5 fruit fly cellular contexts compared by ENCODE assay signal in the genomic region with DNA sequence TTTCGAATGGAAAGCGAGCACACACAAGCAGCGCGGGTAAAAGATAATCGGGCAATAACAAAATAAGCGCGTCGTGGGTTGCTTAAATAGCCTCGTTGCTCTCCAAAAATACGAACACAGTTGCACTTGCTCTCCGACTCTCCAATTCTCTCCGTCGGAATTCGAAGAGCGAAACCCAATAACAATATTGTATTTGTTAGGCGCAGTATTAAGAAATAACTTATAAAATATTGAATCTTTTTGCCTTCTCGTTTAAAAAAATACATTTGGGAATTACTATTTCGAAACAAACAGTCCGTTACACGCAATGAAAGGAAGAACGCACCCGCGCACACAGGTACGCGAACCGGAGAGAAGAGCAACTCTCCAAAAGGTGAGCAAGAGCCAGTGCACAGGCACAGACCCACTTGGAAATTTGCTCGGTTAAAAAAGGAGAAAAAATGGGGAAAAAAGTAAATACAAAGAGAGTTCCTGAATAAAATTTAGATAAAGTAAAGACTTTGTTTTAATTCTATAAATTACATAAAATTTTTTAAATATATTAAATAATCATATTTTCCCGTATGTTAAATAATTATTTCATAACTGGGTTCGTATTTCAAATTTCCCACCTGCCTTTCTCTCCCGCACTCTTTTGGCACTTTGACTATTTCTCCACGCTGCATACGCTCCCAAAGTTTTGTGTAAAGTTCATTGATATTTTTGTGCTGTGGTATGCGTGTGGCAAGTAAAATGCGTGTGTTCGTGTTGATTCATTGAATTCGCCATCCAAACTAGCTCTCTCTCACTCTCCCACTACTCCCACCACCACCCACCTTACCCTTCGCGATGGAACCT.
TF ChIP-seq lines count a peak whose summit lies in the region.

Gene Mkp3 (minus strand): TSS at position 63 of the 837 bp plus-strand sequence.

TF ChIP-seq in whole organism, adult, 20 proteins besides CTCF, POLR2A, EP300 and RAD21 (continued from another document):
- TF ChIP-seq tj (GFP tag; optimal IDR thresholded peaks at IDR 0.05; lab: Kevin White, UChicago) (peak; percentile 70), Mnt (GFP tag; optimal IDR thresholded peaks at IDR 0.05; lab: Kevin White, UChicago) (peak; percentile 40), ovo (GFP tag; optimal IDR thresholded peaks at IDR 0.05; lab: Kevin White, UChicago) (peak; percentile 29), CG5204 (GFP tag; optimal IDR thresholded peaks at IDR 0.05; lab: Kevin White, UChicago) (peak; percentile 76), CG7101 (tag; optimal IDR thresholded peaks at IDR 0.05; lab: Kevin White, UChicago) (peak; percentile 94)

TF ChIP-seq in whole organism, embryonic, 481 proteins besides CTCF, POLR2A, EP300 and RAD21 (continued from another document and continues in another):
- TF ChIP-seq mam (GFP tag; optimal IDR thresholded peaks at IDR 0.05; lab: Kevin White, UChicago) (peak; percentile 31), CG7271 (tag; optimal IDR thresholded peaks at IDR 0.05; lab: Kevin White, UChicago) (no peak), Mrtf (GFP tag; IDR thresholded peaks at IDR 0.05; lab: Robert Waterston, UW) (peak; percentile 76), nerfin-2 (GFP tag; IDR thresholded peaks at IDR 0.05; lab: Robert Waterston, UW; ENCODE audit: partially characterized antibody) (no peak), CG7786 (GFP tag; optimal IDR thresholded peaks at IDR 0.05; lab: Kevin White, UChicago) (no peak), hbn (GFP tag; IDR thresholded peaks at IDR 0.05; lab: Robert Waterston, UW; ENCODE audit: partially characterized antibody) (no peak), Usf (GFP tag; optimal IDR thresholded peaks at IDR 0.05; lab: Kevin White, UChicago) (peak; percentile 64), Ada2b (GFP tag; IDR thresholded peaks at IDR 0.05; lab: Robert Waterston, UW) (peak; percentile 87), dan (GFP tag; IDR thresholded peaks at IDR 0.05; lab: Robert Waterston, UW) (no peak), CG14860 (GFP tag; IDR thresholded peaks at IDR 0.05; lab: Robert Waterston, UW; ENCODE audit: partially characterized antibody) (no peak), danr (GFP tag; IDR thresholded peaks at IDR 0.05; lab: Robert Waterston, UW) (peak; percentile 75; the same call in 1 of the 2 replicates), dpn (GFP tag; optimal IDR thresholded peaks at IDR 0.05; lab: Kevin White, UChicago) (peak; percentile 19 to 82), hkb (optimal IDR thresholded peaks at IDR 0.05; lab: Kevin White, UChicago) (no peak), hkb (GFP tag; IDR thresholded peaks at IDR 0.05; lab: Robert Waterston, UW) (peak; percentile 95), cg (GFP tag; optimal IDR thresholded peaks at IDR 0.05; lab: Kevin White, UChicago) (peak; percentile 63), croc (GFP tag; conservative IDR thresholded peaks at IDR 0.05; lab: Robert Waterston, UW) (peak; percentile 68; the same call in 1 of the 3 replicates), C15 (GFP tag; IDR thresholded peaks at IDR 0.05; lab: Robert Waterston, UW) (peak; percentile 79; the same call in 2 of the 3 replicates), esg (GFP tag; conservative IDR thresholded peaks at IDR 0.05; lab: Robert Waterston, UW) (peak; percentile 89), ERR (GFP tag; optimal IDR thresholded peaks at IDR 0.05; lab: Kevin White, UChicago) (no peak), en (GFP tag; optimal IDR thresholded peaks at IDR 0.05; lab: Kevin White, UChicago) (no peak), CG16863 (GFP tag; optimal IDR thresholded peaks at IDR 0.05; lab: Kevin White, UChicago) (no peak), ATbp (GFP tag; optimal IDR thresholded peaks at IDR 0.05; lab: Kevin White, UChicago) (peak; percentile 90), CG33557 (GFP tag; optimal IDR thresholded peaks at IDR 0.05; lab: Kevin White, UChicago) (peak; percentile 70), gem (tag; optimal IDR thresholded peaks at IDR 0.05; lab: Kevin White, UChicago) (peak; percentile 95), CG6854 (GFP tag; optimal IDR thresholded peaks at IDR 0.05; lab: Kevin White, UChicago) (peak; percentile 95), tll (GFP tag; optimal IDR thresholded peaks at IDR 0.05; lab: Kevin White, UChicago) (no peak), crc (GFP tag; optimal IDR thresholded peaks at IDR 0.05; lab: Kevin White, UChicago) (no peak), CG31441 (GFP tag; IDR thresholded peaks at IDR 0.05; lab: Robert Waterston, UW) (peak; percentile 95)

TF ChIP-seq in whole organism, prepupa, 60 proteins besides CTCF, POLR2A, EP300 and RAD21 (continued from another document and continues in another):
- peak; percentile 85 for TF ChIP-seq net (GFP tag; optimal IDR thresholded peaks at IDR 0.05; lab: Kevin White, UChicago)
- TF ChIP-seq esn (GFP tag; optimal IDR thresholded peaks at IDR 0.05; lab: Kevin White, UChicago), result peak; percentile 79
- peak; percentile 87 for TF ChIP-seq CG6808 (GFP tag; optimal IDR thresholded peaks at IDR 0.05; lab: Kevin White, UChicago)
- TF ChIP-seq Blimp-1 (GFP tag; optimal IDR thresholded peaks at IDR 0.05; lab: Kevin White, UChicago), result peak; percentile 65
- TF ChIP-seq vri (GFP tag; optimal IDR thresholded peaks at IDR 0.05; lab: Kevin White, UChicago), result peak; percentile 73
- TF ChIP-seq CG9139 (GFP tag; optimal IDR thresholded peaks at IDR 0.05; lab: Kevin White, UChicago), result peak; percentile 79
- TF ChIP-seq ss (GFP tag; optimal IDR thresholded peaks at IDR 0.05; lab: Kevin White, UChicago), result peak; percentile 87 to 88
- peak; percentile 80 for TF ChIP-seq CG6792 (GFP tag; optimal IDR thresholded peaks at IDR 0.05; lab: Kevin White, UChicago)
- peak; percentile 81 for TF ChIP-seq Eip93F (GFP tag; optimal IDR thresholded peaks at IDR 0.05; lab: Kevin White, UChicago)
- TF ChIP-seq cyc (GFP tag; optimal IDR thresholded peaks at IDR 0.05; lab: Kevin White, UChicago), result peak; percentile 54
- peak; percentile 75 for TF ChIP-seq pdm3 (GFP tag; optimal IDR thresholded peaks at IDR 0.05; lab: Kevin White, UChicago)
- peak; percentile 83 for TF ChIP-seq dsx (GFP tag; optimal IDR thresholded peaks at IDR 0.05; lab: Kevin White, UChicago; ENCODE audit: poor library complexity, severe bottlenecking)
- TF ChIP-seq Hr4 (GFP tag; optimal IDR thresholded peaks at IDR 0.05; lab: Kevin White, UChicago), result peak; percentile 69
- peak; percentile 61 for TF ChIP-seq Sox15 (GFP tag; optimal IDR thresholded peaks at IDR 0.05; lab: Kevin White, UChicago)
- peak; percentile 59 for TF ChIP-seq Smox (GFP tag; optimal IDR thresholded peaks at IDR 0.05; lab: Kevin White, UChicago)
- peak; percentile 91 for TF ChIP-seq Gug (GFP tag; IDR thresholded peaks at IDR 0.05; lab: Robert Waterston, UW)
- TF ChIP-seq Sox102F (GFP tag; optimal IDR thresholded peaks at IDR 0.05; lab: Kevin White, UChicago), result peak; percentile 70
- TF ChIP-seq Hr39 (GFP tag; optimal IDR thresholded peaks at IDR 0.05; lab: Kevin White, UChicago), result peak; percentile 51
- peak; percentile 93 for TF ChIP-seq CG6163 (GFP tag; IDR thresholded peaks at IDR 0.05; lab: Robert Waterston, UW)
- peak; percentile 82 for TF ChIP-seq CG10669 (GFP tag; optimal IDR thresholded peaks at IDR 0.05; lab: Kevin White, UChicago)
- peak; percentile 93 for TF ChIP-seq CG6276 (GFP tag; optimal IDR thresholded peaks at IDR 0.05; lab: Kevin White, UChicago)
- peak; percentile 61 for TF ChIP-seq CG8319 (GFP tag; optimal IDR thresholded peaks at IDR 0.05; lab: Kevin White, UChicago)
- peak; percentile 91 for TF ChIP-seq CG3032 (tag; optimal IDR thresholded peaks at IDR 0.05; lab: Kevin White, UChicago)
- TF ChIP-seq CG6854 (GFP tag; optimal IDR thresholded peaks at IDR 0.05; lab: Kevin White, UChicago), result peak; percentile 74
- TF ChIP-seq Sox14 (GFP tag; optimal IDR thresholded peaks at IDR 0.05; lab: Kevin White, UChicago), result peak; percentile 51
- peak; percentile 88 for TF ChIP-seq CG34406 (GFP tag; optimal IDR thresholded peaks at IDR 0.05; lab: Kevin White, UChicago)
- no peak for TF ChIP-seq Hr38 (GFP tag; optimal IDR thresholded peaks at IDR 0.05; lab: Kevin White, UChicago)
- TF ChIP-seq acj6 (GFP tag; optimal IDR thresholded peaks at IDR 0.05; lab: Kevin White, UChicago), result peak; percentile 87
- peak; percentile 92 for TF ChIP-seq achi (GFP tag; optimal IDR thresholded peaks at IDR 0.05; lab: Kevin White, UChicago)

TF ChIP-seq in whole organism, pupa, 21 proteins besides CTCF, POLR2A, EP300 and RAD21 (continued from another document):
- TF ChIP-seq rn (GFP tag; IDR thresholded peaks at IDR 0.05; lab: Robert Waterston, UW), result peak; percentile 81
- TF ChIP-seq CG4496 (GFP tag; IDR thresholded peaks at IDR 0.05; lab: Robert Waterston, UW), result peak; percentile 93
- peak; percentile 89 for TF ChIP-seq fd96Ca (GFP tag; IDR thresholded peaks at IDR 0.05; lab: Robert Waterston, UW)

TF ChIP-seq in whole organism, wandering third instar larva, 38 proteins besides CTCF, POLR2A, EP300 and RAD21 (continued from another document):
- TF ChIP-seq Dif (GFP tag; optimal IDR thresholded peaks at IDR 0.05; lab: Kevin White, UChicago; ENCODE audit: partially characterized antibody), result peak; percentile 53
- TF ChIP-seq pan (optimal IDR thresholded peaks at IDR 0.05; lab: Kevin White, UChicago), result no peak
- peak; percentile 66 for TF ChIP-seq dmrt93B (GFP tag; optimal IDR thresholded peaks at IDR 0.05; lab: Kevin White, UChicago)
- no peak for TF ChIP-seq Jra (GFP tag; optimal IDR thresholded peaks at IDR 0.05; lab: Kevin White, UChicago)
- TF ChIP-seq lola (GFP tag; optimal IDR thresholded peaks at IDR 0.05; lab: Kevin White, UChicago), result no peak
- TF ChIP-seq h (GFP tag; optimal IDR thresholded peaks at IDR 0.05; lab: Kevin White, UChicago), result peak; percentile 77
- TF ChIP-seq fru (GFP tag; optimal IDR thresholded peaks at IDR 0.05; lab: Kevin White, UChicago), result peak; percentile 76
- no peak for TF ChIP-seq usp (GFP tag; optimal IDR thresholded peaks at IDR 0.05; lab: Kevin White, UChicago)
- peak; percentile 87 for TF ChIP-seq OdsH (GFP tag; optimal IDR thresholded peaks at IDR 0.05; lab: Kevin White, UChicago)
- TF ChIP-seq Vsx2 (GFP tag; optimal IDR thresholded peaks at IDR 0.05; lab: Kevin White, UChicago; ENCODE audit: partially characterized antibody), result no peak
- TF ChIP-seq Mio (GFP tag; optimal IDR thresholded peaks at IDR 0.05; lab: Kevin White, UChicago), result no peak
- TF ChIP-seq tai (GFP tag; optimal IDR thresholded peaks at IDR 0.05; lab: Kevin White, UChicago), result no peak
- TF ChIP-seq psq (GFP tag; optimal IDR thresholded peaks at IDR 0.05; lab: Kevin White, UChicago), result peak; percentile 82
- no peak for TF ChIP-seq CG32264 (GFP tag; optimal IDR thresholded peaks at IDR 0.05; lab: Kevin White, UChicago)
- no peak for TF ChIP-seq dsf (GFP tag; optimal IDR thresholded peaks at IDR 0.05; lab: Kevin White, UChicago; ENCODE audit: borderline replicate concordance)
- TF ChIP-seq Abd-B (GFP tag; optimal IDR thresholded peaks at IDR 0.05; lab: Kevin White, UChicago), result no peak
- peak; percentile 80 for TF ChIP-seq Rel (GFP tag; optimal IDR thresholded peaks at IDR 0.05; lab: Kevin White, UChicago)
- peak; percentile 65 for TF ChIP-seq Rel (tag; optimal IDR thresholded peaks at IDR 0.05; lab: Kevin White, UChicago)
- TF ChIP-seq Hr83 (GFP tag; optimal IDR thresholded peaks at IDR 0.05; lab: Kevin White, UChicago; ENCODE audit: poor library complexity, severe bottlenecking), result peak; percentile 29
- no peak for TF ChIP-seq jim (GFP tag; optimal IDR thresholded peaks at IDR 0.05; lab: Kevin White, UChicago)
TF ChIP-seq in whole organism, wandering third instar larva: peak in this region for 22.
